Worm (Caenorhabditis elegans): ENCODE measurements around the gene nspg-5.

DNA sequence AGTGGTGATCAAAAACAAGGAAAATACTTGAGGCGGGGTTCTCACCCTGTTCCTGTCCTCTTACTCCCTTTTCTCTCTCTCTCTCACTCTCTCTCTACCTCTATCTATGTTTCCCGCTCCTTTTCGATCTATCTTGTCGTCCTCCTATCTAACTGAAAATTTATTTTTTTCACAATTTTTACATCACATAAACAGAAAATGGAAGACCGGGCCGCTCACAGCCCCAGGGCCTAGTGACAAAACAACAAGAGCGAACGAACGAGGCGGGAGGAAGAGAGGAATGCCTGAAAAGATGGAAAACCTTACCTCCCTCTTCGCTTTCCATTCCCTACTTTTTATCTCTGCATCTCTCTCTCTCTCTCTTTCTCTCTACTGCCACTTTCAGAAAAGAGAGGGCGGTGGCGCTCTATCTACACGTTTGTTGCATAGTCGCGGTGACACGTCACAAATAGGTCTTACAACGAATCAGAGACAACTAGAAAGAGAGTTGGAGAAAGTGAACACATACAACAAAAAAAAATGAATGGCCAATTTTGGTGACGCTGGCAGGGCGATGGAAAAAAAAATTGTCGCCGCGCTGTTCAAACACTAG, 10.9 kb upstream of the nspg-5 start:
- TF ChIP-seq aly-1 (tag; optimal IDR thresholded peaks at IDR 0.05) = no peak
- no peak for TF ChIP-seq scrt-1 (GFP tag; IDR thresholded peaks at IDR 0.05)
- TF ChIP-seq ceh-36 (tag; optimal IDR thresholded peaks at IDR 0.05) = no peak
